Worm (Caenorhabditis elegans): ENCODE results near the gene sri-73.

- no peak for TF ChIP-seq lin-35 (GFP tag; optimal IDR thresholded peaks at IDR 0.05)
- no peak for TF ChIP-seq him-1 (tag; optimal IDR thresholded peaks at IDR 0.05)
- no peak for TF ChIP-seq ama-1 (optimal IDR thresholded peaks at IDR 0.05)
- no peak for TF ChIP-seq ama-1 (GFP tag; optimal IDR thresholded peaks at IDR 0.05)
- no peak for TF ChIP-seq tlf-1 (GFP tag; optimal IDR thresholded peaks at IDR 0.05)
- no peak for TF ChIP-seq Y56A3A.18 (GFP tag; IDR thresholded peaks at IDR 0.05)
- TF ChIP-seq unc-62 (GFP tag; optimal IDR thresholded peaks at IDR 0.05) = no peak
- no peak for TF ChIP-seq K11D2.4 (GFP tag; IDR thresholded peaks at IDR 0.05)
- no peak for TF ChIP-seq Y53F4B.3 (GFP tag; IDR thresholded peaks at IDR 0.05)
- no peak for TF ChIP-seq aptf-3 (GFP tag; IDR thresholded peaks at IDR 0.05)
- TF ChIP-seq nhr-90 (tag; optimal IDR thresholded peaks at IDR 0.05) = no peak
These were observed 17.9 kb downstream of the sri-73 start, which contains the start of gene C14C6.6 for ce11 chrV:547980-548379.

All from whole organism, young adult.